Fruit fly (Drosophila melanogaster) whole organism, adult: Measurements from ENCODE around the gene Rim2.

Source experiments
- CG1620 ChIP-seq: fragments of 200-800 bp; sonication (Bioruptor generic); optimal IDR thresholded peaks from 2 replicates; lab custom pipeline; 2016; ENCODE audit warnings: missing biosample characterization, missing genetic modification characterization
- Crg-1 ChIP-seq: fragments of 200-800 bp; sonication (Bioruptor generic); optimal IDR thresholded peaks from 2 replicates; lab custom pipeline; 2016; ENCODE audit warnings: missing biosample characterization, missing genetic modification characterization

DNA sequence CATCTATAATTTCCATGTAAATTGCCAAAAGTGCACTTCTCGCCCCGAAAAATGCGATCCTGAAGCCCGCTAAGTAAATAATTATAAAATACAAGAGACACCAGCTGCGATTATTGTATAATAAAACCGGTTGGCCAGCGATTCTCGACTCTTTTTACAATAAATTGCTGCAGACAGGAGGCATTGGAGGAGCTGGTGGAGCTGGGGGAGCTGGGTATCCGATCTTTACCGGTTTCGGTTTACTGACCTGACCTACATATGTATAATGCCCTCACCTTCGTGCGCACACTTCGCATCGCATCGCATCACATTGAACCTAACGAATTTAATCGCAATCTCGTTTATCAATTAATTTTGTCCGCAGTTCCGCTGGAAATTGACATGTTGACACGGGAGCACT lies 24.2 kb upstream of the Rim2 start:
- TF ChIP-seq Crg-1 (GFP tag; lab: Kevin White, UChicago) (no peak), CG1620 (no peak)
